Worm (Caenorhabditis elegans) whole organism, L1 larva: ENCODE results near the gene C02F12.5.

ENCODE experiments used
- ama-1 ChIP-seq: fragments of 150-350 bp; optimal IDR thresholded peaks from 2 replicates; lab custom pipeline; 2014
- blmp-1 ChIP-seq: fragments of 150-350 bp; optimal IDR thresholded peaks from 2 replicates; lab custom pipeline; 2014; ENCODE audit warnings: missing biosample characterization, missing genetic modification characterization
- ces-1 ChIP-seq: fragments of 150-350 bp; optimal IDR thresholded peaks from 2 replicates; lab custom pipeline; 2014; ENCODE audit warnings: missing biosample characterization, missing genetic modification reagents, missing genetic modification characterization
- efl-1 ChIP-seq, 4 experiments: fragments of 150-350 bp; optimal IDR thresholded peaks in 3 of 4; peaks in 1 of 4; 1 replicate in 1 of 4; 2 replicates in 3 of 4; lab custom pipeline; 2014; ENCODE audit warnings: missing biosample characterization in 2 of 4, missing genetic modification characterization in 2 of 4, missing genetic modification reagents in 2 of 4
- egl-27 ChIP-seq, 2 experiments: fragments of 150-350 bp in 1 of 2; sonication (generic microtip); optimal IDR thresholded peaks; 3 replicates each; lab custom pipeline; 2017 to 2018; ENCODE audit warnings: missing biosample characterization in 2 of 2, missing genetic modification characterization in 2 of 2, missing genetic modification reagents in 2 of 2
- fos-1 ChIP-seq: fragments of 150-350 bp; optimal IDR thresholded peaks from 2 replicates; lab custom pipeline; 2014; ENCODE audit warnings: missing biosample characterization, missing genetic modification characterization
- hlh-4 ChIP-seq: sonication (generic microtip); optimal IDR thresholded peaks from 2 replicates; lab custom pipeline; 2016; ENCODE audit warnings: mild to moderate bottlenecking, missing genetic modification characterization, missing compliant biosample characterization
- lin-13 ChIP-seq: fragments of 150-350 bp; optimal IDR thresholded peaks from 2 replicates; lab custom pipeline; 2014; ENCODE audit warnings: missing biosample characterization, missing genetic modification reagents, missing genetic modification characterization
- nhr-76 ChIP-seq: sonication (generic microtip); optimal IDR thresholded peaks from 2 replicates; lab custom pipeline; 2017; ENCODE audit warnings: missing biosample characterization, missing genetic modification characterization
- nhr-84 ChIP-seq: sonication (generic microtip); optimal IDR thresholded peaks from 2 replicates; lab custom pipeline; 2017; ENCODE audit warnings: missing biosample characterization, missing genetic modification characterization
- pqm-1 ChIP-seq: sonication (generic microtip); optimal IDR thresholded peaks from 3 replicates; lab custom pipeline; 2017; ENCODE audit warnings: missing biosample characterization, missing genetic modification characterization
- unc-62 ChIP-seq: fragments of 150-350 bp; optimal IDR thresholded peaks from 2 replicates; lab custom pipeline; 2014; ENCODE audit warnings: missing biosample characterization, missing genetic modification reagents, missing genetic modification characterization
- ztf-11 ChIP-seq, 2 experiments: sonication (generic microtip); optimal IDR thresholded peaks; 2 replicates each; lab custom pipeline; 2016 to 2017; ENCODE audit warnings: missing genetic modification characterization in 2 of 2, missing biosample characterization in 1 of 2, missing compliant biosample characterization in 1 of 2

DNA sequence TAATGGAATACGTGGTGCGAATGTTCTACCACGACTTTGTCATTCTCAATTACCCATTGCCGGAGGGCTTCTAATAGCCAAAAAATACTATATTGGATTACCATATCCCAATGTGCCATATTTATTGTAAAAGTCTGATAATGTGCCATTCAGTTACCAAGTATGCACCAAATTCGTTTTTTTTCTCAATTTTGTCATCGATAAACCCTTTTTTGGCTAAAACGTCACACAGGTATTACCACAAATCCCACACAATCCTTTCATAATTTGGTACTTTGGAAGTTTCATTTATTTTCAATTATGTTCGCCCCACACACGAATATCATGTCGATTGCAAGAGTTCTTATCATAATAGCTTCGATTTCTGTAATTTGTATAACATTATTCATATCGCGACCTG lies 43.9 kb downstream of the C02F12.5 start, which contains the start of gene vep-2:
- TF ChIP-seq egl-27 (tag; optimal IDR thresholded peaks at IDR 0.05; lab: Kevin White, UChicago) (no peak), efl-1 (optimal IDR thresholded peaks at IDR 0.05; lab: Kevin White, UChicago) (no peak), efl-1 (GFP tag; optimal IDR thresholded peaks at IDR 0.05 in 1 of 2; lab: Kevin White, UChicago) (no peak), nhr-84 (tag; lab: Kevin White, UChicago) (no peak), ces-1 (GFP tag; lab: Kevin White, UChicago) (no peak), blmp-1 (no peak), fos-1 (tag; lab: Kevin White, UChicago) (no peak), lin-13 (GFP tag; lab: Kevin White, UChicago) (no peak), hlh-4 (tag; lab: Kevin White, UChicago) (no peak), ztf-11 (tag; optimal IDR thresholded peaks at IDR 0.05; lab: Kevin White, UChicago) (no peak), ama-1 (lab: Kevin White, UChicago) (no peak), unc-62 (GFP tag; lab: Kevin White, UChicago) (no peak), pqm-1 (tag; lab: Kevin White, UChicago) (no peak), nhr-76 (tag; lab: Kevin White, UChicago) (no peak)
